Worm (Caenorhabditis elegans): ENCODE measurements around the gene math-15.

ce11 chrII:1897936-1898335 lies 31.8 kb downstream of the math-15 start, which contains the start of gene C46F9.6:
- no peak for TF ChIP-seq tab-1 (GFP tag; IDR thresholded peaks at IDR 0.05)
- TF ChIP-seq med-1 (GFP tag; optimal IDR thresholded peaks at IDR 0.05; ENCODE audit: insufficient read depth): no peak
- TF ChIP-seq flt-1 (GFP tag; IDR thresholded peaks at IDR 0.05): no peak
